Worm (Caenorhabditis elegans): ENCODE data around the gene dnj-15.

Gene dnj-15

ce11 chrIV:4164392-4164791 is 11.8 kb upstream of the dnj-15 start, which contains the start of gene scrm-8:
Gene scrm-8, plus strand, starts transcription at chrIV:4164692.
- TF ChIP-seq swsn-7 (tag; optimal IDR thresholded peaks at IDR 0.05) (no peak), mdl-1 (tag; optimal IDR thresholded peaks at IDR 0.05) (no peak), nhr-12 (tag; optimal IDR thresholded peaks at IDR 0.05) (no peak), snpc-4 (tag; optimal IDR thresholded peaks at IDR 0.05) (no peak), pqm-1 (tag; optimal IDR thresholded peaks at IDR 0.05) (no peak), xbp-1 (tag; optimal IDR thresholded peaks at IDR 0.05) (no peak), mep-1 (tag; optimal IDR thresholded peaks at IDR 0.05) (no peak)

- no peak for TF ChIP-seq nhr-28 (tag; optimal IDR thresholded peaks at IDR 0.05)
- no peak for TF ChIP-seq mef-2 (tag; optimal IDR thresholded peaks at IDR 0.05)
- TF ChIP-seq nhr-19 (GFP tag; conservative IDR thresholded peaks at IDR 0.05), result no peak
- no peak for TF ChIP-seq ces-1 (GFP tag; optimal IDR thresholded peaks at IDR 0.05)
- no peak for TF ChIP-seq dpl-1 (GFP tag; optimal IDR thresholded peaks at IDR 0.05)
- no peak for TF ChIP-seq irx-1 (tag; optimal IDR thresholded peaks at IDR 0.05)
- TF ChIP-seq elt-2 (tag; optimal IDR thresholded peaks at IDR 0.05), result no peak
- no peak for TF ChIP-seq sptf-1 (tag; optimal IDR thresholded peaks at IDR 0.05)
- TF ChIP-seq lin-35 (GFP tag; optimal IDR thresholded peaks at IDR 0.05), result no peak
- no peak for TF ChIP-seq unc-30 (tag; optimal IDR thresholded peaks at IDR 0.05)
- TF ChIP-seq efl-3 (GFP tag; optimal IDR thresholded peaks at IDR 0.05), result no peak
- no peak for TF ChIP-seq zip-4 (GFP tag; optimal IDR thresholded peaks at IDR 0.05)
- TF ChIP-seq nhr-90 (tag; optimal IDR thresholded peaks at IDR 0.05; ENCODE audit: poor library complexity), result no peak
- no peak for TF ChIP-seq unc-86 (tag; optimal IDR thresholded peaks at IDR 0.05)
- TF ChIP-seq lin-15B (tag; optimal IDR thresholded peaks at IDR 0.05), result no peak
Observed at ce11 chrIV:4167296-4167695, 8.9 kb upstream of the dnj-15 start.

- TF ChIP-seq mab-9 (GFP tag; IDR thresholded peaks at IDR 0.05) (no peak), Y116A8C.19 (tag; optimal IDR thresholded peaks at IDR 0.05; ENCODE audit: borderline replicate concordance) (no peak), unc-130 (tag; optimal IDR thresholded peaks at IDR 0.05) (peak; percentile 22), fkh-4 (tag; optimal IDR thresholded peaks at IDR 0.05; ENCODE audit: borderline replicate concordance) (peak; percentile 21), egl-13 (tag; optimal IDR thresholded peaks at IDR 0.05) (peak; percentile 18), lsy-2 (tag; optimal IDR thresholded peaks at IDR 0.05) (peak; percentile 76 to 79), fkh-10 (GFP tag; optimal IDR thresholded peaks at IDR 0.05) (peak; percentile 1), ztf-11 (tag; optimal IDR thresholded peaks at IDR 0.05) (peak in 1 of 2 experiments; percentile 59), ama-1 (optimal IDR thresholded peaks at IDR 0.05) (no peak), nhr-237 (tag; optimal IDR thresholded peaks at IDR 0.05) (no peak), irx-1 (tag; optimal IDR thresholded peaks at IDR 0.05) (peak; percentile 61), nhr-28 (tag; optimal IDR thresholded peaks at IDR 0.05) (no peak), dsc-1 (tag; optimal IDR thresholded peaks at IDR 0.05) (no peak), sup-37 (GFP tag; optimal IDR thresholded peaks at IDR 0.05) (no peak), ceh-90 (tag; optimal IDR thresholded peaks at IDR 0.05) (peak; percentile 79), C04F5.9 (tag; optimal IDR thresholded peaks at IDR 0.05) (peak; percentile 16), skn-1 (tag; optimal IDR thresholded peaks at IDR 0.05) (no peak), hlh-4 (tag; optimal IDR thresholded peaks at IDR 0.05) (no peak), ceh-82 (tag; optimal IDR thresholded peaks at IDR 0.05) (peak; percentile 45 to 67 (median 58)), unc-30 (tag; optimal IDR thresholded peaks at IDR 0.05) (no peak), zip-4 (GFP tag; optimal IDR thresholded peaks at IDR 0.05) (no peak), vab-15 (tag; optimal IDR thresholded peaks at IDR 0.05) (no peak), nhr-19 (GFP tag; conservative IDR thresholded peaks at IDR 0.05) (no peak; the same call in 1 of the 2 replicates), ces-1 (GFP tag; optimal IDR thresholded peaks at IDR 0.05) (no peak), nhr-84 (tag; optimal IDR thresholded peaks at IDR 0.05) (no peak), xbp-1 (tag; optimal IDR thresholded peaks at IDR 0.05) (peak; percentile 59), ceh-8 (GFP tag; optimal IDR thresholded peaks at IDR 0.05) (no peak), C16A3.4 (tag; optimal IDR thresholded peaks at IDR 0.05) (peak; percentile 28), nhr-47 (tag; optimal IDR thresholded peaks at IDR 0.05) (peak; percentile 66), efl-1 (optimal IDR thresholded peaks at IDR 0.05) (peak; percentile 59 to 70), efl-1 (GFP tag; optimal IDR thresholded peaks at IDR 0.05 in 1 of 2) (peak; percentile 72 to 94), zag-1 (tag; optimal IDR thresholded peaks at IDR 0.05) (no peak), elt-3 (tag; optimal IDR thresholded peaks at IDR 0.05) (no peak), isw-1 (GFP tag; IDR thresholded peaks at IDR 0.05) (peak; percentile 29)
Observed at ce11 chrIV:4171531-4172163, 4.5 kb upstream of the dnj-15 start, which contains the start of the genes K08D10.13 and rnp-2. Gene K08D10.13, minus strand, starts transcription at chrIV:4171581. Gene rnp-2, plus strand, starts transcription at chrIV:4172076.
